Fruit fly (Drosophila melanogaster) whole organism: ENCODE data around the gene mat.

ENCODE experiments used
- CG8478 ChIP-seq: fragments of >200 bp; optimal IDR thresholded peaks from 2 replicates; lab custom pipeline; 2018; ENCODE audit warnings: inconsistent platforms
- Dll ChIP-seq: fragments of >200 bp; optimal IDR thresholded peaks from 2 replicates; lab custom pipeline; 2017
- EcR ChIP-seq, 2 experiments: fragments of >200 bp; optimal IDR thresholded peaks; 2 replicates each; lab custom pipeline; 2017; ENCODE audit warnings: missing biosample characterization in 2 of 2, missing genetic modification characterization in 2 of 2, missing genetic modification reagents in 2 of 2
- pan ChIP-seq: fragments of >200 bp; optimal IDR thresholded peaks from 2 replicates; lab custom pipeline; 2017
- psq ChIP-seq: fragments of >200 bp; optimal IDR thresholded peaks from 2 replicates; lab custom pipeline; 2017
- usp ChIP-seq: fragments of >200 bp; optimal IDR thresholded peaks from 2 replicates; lab custom pipeline; 2017; ENCODE audit warnings: missing biosample characterization, missing genetic modification characterization, mixed read lengths

The mat gene

DNA sequence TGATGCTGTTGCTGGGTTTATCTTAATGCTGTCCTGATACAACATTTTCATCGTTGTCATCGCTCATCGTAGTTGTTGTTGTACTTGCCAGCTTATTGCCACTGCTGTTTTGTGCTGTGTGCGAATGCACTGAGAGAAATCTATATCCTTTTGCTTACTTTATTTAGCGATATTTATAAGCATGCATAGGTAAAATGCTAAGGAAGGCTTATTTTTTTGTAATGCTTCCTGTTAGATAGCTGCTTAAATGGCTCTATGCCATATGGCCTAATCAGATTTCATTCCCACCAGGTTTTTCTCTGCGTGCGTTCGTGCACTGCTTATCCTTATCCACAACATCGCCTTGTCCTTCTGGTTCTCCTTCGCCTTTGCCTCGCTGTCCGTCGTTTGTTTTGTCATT is 49.5 kb downstream of the mat start:
- TF ChIP-seq pan (lab: Kevin White, UChicago) (no peak), EcR (GFP tag; optimal IDR thresholded peaks at IDR 0.05; lab: Kevin White, UChicago) (no peak), Dll (lab: Kevin White, UChicago) (no peak), psq (lab: Kevin White, UChicago) (no peak), usp (GFP tag; lab: Kevin White, UChicago) (no peak), CG8478 (lab: Kevin White, UChicago) (no peak)
